Fruit fly (Drosophila melanogaster) whole organism: ENCODE results near the gene CG10877.

Experiments
- EcR ChIP-seq, 2 experiments: fragments of >200 bp; optimal IDR thresholded peaks; 2 replicates each; lab custom pipeline; 2017; ENCODE audit warnings: missing biosample characterization in 2 of 2, missing genetic modification characterization in 2 of 2, missing genetic modification reagents in 2 of 2
- usp ChIP-seq: fragments of >200 bp; optimal IDR thresholded peaks from 2 replicates; lab custom pipeline; 2017; ENCODE audit warnings: missing biosample characterization, missing genetic modification characterization, mixed read lengths

DNA sequence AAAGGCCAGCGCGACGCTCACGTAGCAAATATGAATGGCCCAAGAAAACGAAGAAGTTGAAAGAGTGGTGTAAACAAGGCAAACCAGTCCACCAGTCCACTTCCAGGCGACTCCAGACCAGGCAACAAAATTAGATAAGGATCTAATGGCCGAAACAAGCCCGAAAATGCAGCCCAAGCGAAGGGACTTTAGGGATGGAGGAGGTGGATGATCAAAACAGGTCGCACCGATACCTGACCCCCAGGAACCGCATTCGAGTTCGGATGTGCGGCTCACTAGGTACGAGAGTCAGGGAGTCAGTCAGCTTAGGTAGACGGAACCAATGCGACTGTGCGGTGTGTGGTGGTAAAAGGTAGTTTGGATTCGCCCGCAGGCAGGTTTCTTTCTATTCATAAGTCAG is 20.6 kb downstream of the CG10877 start:
- TF ChIP-seq usp (GFP tag; lab: Kevin White, UChicago) (no peak), EcR (GFP tag; optimal IDR thresholded peaks at IDR 0.05; lab: Kevin White, UChicago) (no peak)
